Worm (Caenorhabditis elegans) whole organism, L3 larva: ENCODE results near the gene cdgs-1.

Experiments used
- R02D3.7 ChIP-seq: fragments of 150-350 bp; optimal IDR thresholded peaks from 2 replicates; lab custom pipeline; 2014; ENCODE audit warnings: missing biosample characterization, missing genetic modification characterization
- mdl-1 ChIP-seq: fragments of 150-350 bp; optimal IDR thresholded peaks from 2 replicates; lab custom pipeline; 2014; ENCODE audit warnings: missing biosample characterization, missing genetic modification characterization
- nhr-11 ChIP-seq: fragments of 150-350 bp; optimal IDR thresholded peaks from 2 replicates; lab custom pipeline; 2014; ENCODE audit warnings: missing biosample characterization, missing genetic modification characterization
- nhr-43 ChIP-seq: sonication (generic microtip); optimal IDR thresholded peaks from 2 replicates; lab custom pipeline; 2016; ENCODE audit warnings: mild to moderate bottlenecking, missing genetic modification characterization, missing compliant biosample characterization; ENCODE audit not compliant: poor library complexity, severe bottlenecking
- zag-1 ChIP-seq: fragments of 150-350 bp; optimal IDR thresholded peaks from 2 replicates; lab custom pipeline; 2014; ENCODE audit warnings: missing biosample characterization, missing genetic modification characterization

ce11 chrIV:7783801-7784411 is 31.6 kb downstream of the cdgs-1 start, which contains the start of gene tag-321:
- no peak for TF ChIP-seq R02D3.7 (tag; lab: Kevin White, UChicago)
- no peak for TF ChIP-seq nhr-11
- no peak for TF ChIP-seq zag-1
- no peak for TF ChIP-seq nhr-43
- no peak for TF ChIP-seq mdl-1 (tag; lab: Kevin White, UChicago)
